Fruit fly (Drosophila melanogaster) whole organism, embryonic: ENCODE measurements around the gene CG3626.
A peak's percentile ranks its signal among the peaks of the same experiment; 100 is the strongest.

Experiments used
- Asciz ChIP-seq: fragments of 200-800 bp; sonication (Bioruptor generic); optimal IDR thresholded peaks from 2 replicates; lab custom pipeline; 2017; ENCODE audit warnings: missing biosample characterization, mild to moderate bottlenecking, missing genetic modification characterization, missing genetic modification reagents
- Atf6 ChIP-seq: fragments of 200-800 bp; sonication (Bioruptor generic); IDR thresholded peaks from 2 replicates; pipeline ENCODE4 v1.3.6; 2022; ENCODE audit warnings: missing biosample characterization, missing genetic modification characterization
- CG10209 ChIP-seq: fragments of 200-800 bp; sonication (Bioruptor generic); optimal IDR thresholded peaks from 3 replicates; lab custom pipeline; 2017; ENCODE audit warnings: missing biosample characterization, mild to moderate bottlenecking, missing genetic modification characterization, missing genetic modification reagents
- CG10321 ChIP-seq: fragments of 200-800 bp; sonication (Bioruptor generic); IDR thresholded peaks from 2 replicates; pipeline ENCODE4 v1.3.6; 2022; ENCODE audit warnings: missing biosample characterization, missing genetic modification characterization
- CG12104 ChIP-seq: fragments of 200-800 bp; sonication (Bioruptor generic); optimal IDR thresholded peaks from 3 replicates; lab custom pipeline; 2016; ENCODE audit warnings: missing biosample characterization, missing genetic modification characterization
- CG12942 ChIP-seq: fragments of 200-800 bp; sonication (Bioruptor generic); optimal IDR thresholded peaks from 3 replicates; lab custom pipeline; 2016; ENCODE audit warnings: missing biosample characterization, missing genetic modification characterization
- CG13624 ChIP-seq: fragments of 200-800 bp; sonication (Bioruptor generic); optimal IDR thresholded peaks from 2 replicates; lab custom pipeline; 2016; ENCODE audit warnings: missing biosample characterization, missing genetic modification characterization
- CG13775 ChIP-seq: fragments of 200-800 bp; sonication (Bioruptor generic); optimal IDR thresholded peaks from 3 replicates; lab custom pipeline; 2017; ENCODE audit warnings: missing biosample characterization, mild to moderate bottlenecking, missing genetic modification characterization
- CG14667 ChIP-seq: fragments of 200-800 bp; sonication (Bioruptor generic); IDR thresholded peaks from 2 replicates; pipeline ENCODE4 v1.3.6; 2022; ENCODE audit warnings: missing biosample characterization, missing genetic modification characterization
- CG3281 ChIP-seq: fragments of 200-800 bp; sonication (Bioruptor generic); optimal IDR thresholded peaks from 3 replicates; lab custom pipeline; 2017; ENCODE audit warnings: missing biosample characterization, mild to moderate bottlenecking, missing genetic modification characterization
- CG3838 ChIP-seq: fragments of 200-800 bp; sonication (Bioruptor generic); optimal IDR thresholded peaks from 3 replicates; lab custom pipeline; 2016; ENCODE audit warnings: missing biosample characterization, missing genetic modification characterization
- CG5245 ChIP-seq: fragments of 200-800 bp; sonication (Bioruptor generic); optimal IDR thresholded peaks from 3 replicates; lab custom pipeline; 2016; ENCODE audit warnings: missing biosample characterization, missing genetic modification characterization
- CG6854 ChIP-seq: fragments of 200-800 bp; sonication (Bioruptor generic); optimal IDR thresholded peaks from 3 replicates; lab custom pipeline; 2017; ENCODE audit warnings: missing biosample characterization, mild to moderate bottlenecking, missing genetic modification characterization
- CG7745 ChIP-seq: fragments of 200-800 bp; sonication (Bioruptor generic); optimal IDR thresholded peaks from 2 replicates; lab custom pipeline; 2018; ENCODE audit warnings: missing biosample characterization, mild to moderate bottlenecking, missing genetic modification characterization, moderate library complexity
- CG8281 ChIP-seq: fragments of 200-800 bp; sonication (Bioruptor generic); optimal IDR thresholded peaks from 2 replicates; lab custom pipeline; 2018; ENCODE audit warnings: missing biosample characterization, mild to moderate bottlenecking, missing genetic modification characterization, moderate library complexity
- CG9932 ChIP-seq: fragments of 200-800 bp; sonication (Bioruptor generic); IDR thresholded peaks from 2 replicates; pipeline ENCODE4 v1.3.6; 2022; ENCODE audit warnings: missing biosample characterization, missing genetic modification characterization
- CTCF ChIP-seq: fragments of 200-800 bp; sonication (Bioruptor generic); optimal IDR thresholded peaks from 2 replicates; lab custom pipeline; 2017; ENCODE audit warnings: missing biosample characterization, mild to moderate bottlenecking, missing genetic modification characterization, moderate library complexity
- Elba2 ChIP-seq: fragments of 200-800 bp; sonication (Bioruptor generic); optimal IDR thresholded peaks from 3 replicates; lab custom pipeline; 2016; ENCODE audit warnings: missing biosample characterization, missing genetic modification characterization
- Ets65A ChIP-seq: fragments of 200-800 bp; sonication (Bioruptor generic); peaks from one replicate; lab custom pipeline; 2016; ENCODE audit warnings: missing biosample characterization, missing genetic modification characterization
- HHEX ChIP-seq: fragments of 200-800 bp; sonication (Bioruptor generic); optimal IDR thresholded peaks from 3 replicates; lab custom pipeline; 2017; ENCODE audit warnings: missing biosample characterization, mild to moderate bottlenecking, missing genetic modification characterization, missing genetic modification reagents
- Hey ChIP-seq: fragments of 200-800 bp; sonication (Bioruptor generic); optimal IDR thresholded peaks from 3 replicates; lab custom pipeline; 2018; ENCODE audit warnings: missing biosample characterization, mild to moderate bottlenecking, missing genetic modification characterization
- MBD-R2 ChIP-seq: fragments of 200-800 bp; sonication (Bioruptor generic); IDR thresholded peaks from 2 replicates; pipeline ENCODE4 v1.3.6; 2022; ENCODE audit warnings: missing biosample characterization, missing genetic modification characterization
- MTF-1 ChIP-seq: fragments of 200-800 bp; sonication (Bioruptor generic); optimal IDR thresholded peaks from 2 replicates; lab custom pipeline; 2018; ENCODE audit warnings: missing biosample characterization, mild to moderate bottlenecking, missing genetic modification characterization, borderline replicate concordance
- Nf-YB ChIP-seq: fragments of 200-800 bp; sonication (Bioruptor generic); optimal IDR thresholded peaks from 3 replicates; lab custom pipeline; 2019; ENCODE audit warnings: missing biosample characterization, mild to moderate bottlenecking, missing genetic modification characterization, moderate library complexity
- Nf-YC ChIP-seq: fragments of 200-800 bp; optimal IDR thresholded peaks from 3 replicates; lab custom pipeline; 2019; ENCODE audit warnings: missing biosample characterization, mild to moderate bottlenecking, missing genetic modification characterization, moderate library complexity
- Sox100B ChIP-seq: fragments of 200-800 bp; sonication (Bioruptor generic); optimal IDR thresholded peaks from 3 replicates; lab custom pipeline; 2018; ENCODE audit warnings: missing biosample characterization, mild to moderate bottlenecking, missing genetic modification characterization
- Sox102F ChIP-seq: fragments of 200-800 bp; sonication (Bioruptor generic); optimal IDR thresholded peaks from 2 replicates; lab custom pipeline; 2018; ENCODE audit warnings: missing biosample characterization, mild to moderate bottlenecking, missing genetic modification characterization, moderate library complexity
- Sry-β ChIP-seq: fragments of 200-800 bp; sonication (Bioruptor generic); optimal IDR thresholded peaks from 2 replicates; lab custom pipeline; 2018; ENCODE audit warnings: missing biosample characterization, mild to moderate bottlenecking, missing genetic modification characterization, moderate library complexity
- Sry-δ ChIP-seq: fragments of 200-800 bp; sonication (Bioruptor generic); optimal IDR thresholded peaks from 2 replicates; lab custom pipeline; 2016; ENCODE audit warnings: missing biosample characterization, missing genetic modification characterization
- Xrp1 ChIP-seq: fragments of 200-800 bp; sonication (Bioruptor generic); IDR thresholded peaks from 2 replicates; pipeline ENCODE4 v1.3.6; 2022; ENCODE audit warnings: missing biosample characterization, missing genetic modification characterization
- YL-1 ChIP-seq: fragments of 200-800 bp; sonication (Bioruptor generic); optimal IDR thresholded peaks from 3 replicates; lab custom pipeline; 2017; ENCODE audit warnings: missing biosample characterization, mild to moderate bottlenecking, missing genetic modification characterization
- ato ChIP-seq: fragments of 200-800 bp; sonication (Bioruptor generic); IDR thresholded peaks from 2 replicates; pipeline ENCODE4 v1.3.6; 2022; ENCODE audit warnings: missing biosample characterization, missing genetic modification characterization; ENCODE audit not compliant: partially characterized antibody
- cato ChIP-seq: fragments of 200-800 bp; sonication (Bioruptor generic); optimal IDR thresholded peaks from 2 replicates; lab custom pipeline; 2016; ENCODE audit warnings: missing biosample characterization, missing genetic modification characterization, borderline replicate concordance
- crol ChIP-seq: fragments of 200-800 bp; sonication (Bioruptor generic); IDR thresholded peaks from 2 replicates; pipeline ENCODE4 v1.3.6; 2022; ENCODE audit warnings: missing biosample characterization, missing genetic modification characterization
- eve ChIP-seq, 2 experiments: fragments of >200 bp; optimal IDR thresholded peaks; 2 replicates each; lab custom pipeline; 2017; ENCODE audit warnings: missing biosample characterization in 2 of 2, missing genetic modification characterization in 2 of 2
- grn ChIP-seq: fragments of 200-800 bp; sonication (Bioruptor generic); optimal IDR thresholded peaks from 3 replicates; lab custom pipeline; 2017; ENCODE audit warnings: missing biosample characterization, missing genetic modification characterization
- hbn ChIP-seq: fragments of 200-800 bp; sonication (Bioruptor generic); IDR thresholded peaks from 2 replicates; pipeline ENCODE4 v1.3.6; 2022; ENCODE audit warnings: missing biosample characterization, missing genetic modification characterization; ENCODE audit not compliant: partially characterized antibody
- luna ChIP-seq: fragments of 200-800 bp; sonication (Bioruptor generic); optimal IDR thresholded peaks from 2 replicates; lab custom pipeline; 2016; ENCODE audit warnings: missing biosample characterization, missing genetic modification characterization
- nerfin-2 ChIP-seq: fragments of 200-800 bp; sonication (Bioruptor generic); IDR thresholded peaks from 2 replicates; pipeline ENCODE4 v1.3.6; 2022; ENCODE audit warnings: missing biosample characterization, missing genetic modification characterization; ENCODE audit not compliant: partially characterized antibody
- pb ChIP-seq: fragments of 200-800 bp; sonication (Bioruptor generic); optimal IDR thresholded peaks from 3 replicates; lab custom pipeline; 2016; ENCODE audit warnings: missing biosample characterization, missing genetic modification characterization
- pros ChIP-seq: fragments of 200-800 bp; sonication (Bioruptor generic); optimal IDR thresholded peaks from 3 replicates; lab custom pipeline; 2019; ENCODE audit warnings: missing biosample characterization, mild to moderate bottlenecking, missing genetic modification characterization, moderate library complexity
- slbo ChIP-seq: fragments of 200-800 bp; sonication (Bioruptor generic); IDR thresholded peaks from 2 replicates; pipeline ENCODE4 v1.3.6; 2022; ENCODE audit warnings: missing biosample characterization, missing genetic modification characterization
- vfl ChIP-seq: fragments of 200-800 bp; sonication (Bioruptor generic); optimal IDR thresholded peaks from 2 replicates; lab custom pipeline; 2016; ENCODE audit warnings: missing biosample characterization, missing genetic modification characterization
- z ChIP-seq: fragments of 200-800 bp; sonication (Bioruptor generic); IDR thresholded peaks from 3 replicates; pipeline ENCODE4 v1.3.6; 2022; ENCODE audit warnings: missing biosample characterization, missing genetic modification characterization

The CG3626 gene

DNA sequence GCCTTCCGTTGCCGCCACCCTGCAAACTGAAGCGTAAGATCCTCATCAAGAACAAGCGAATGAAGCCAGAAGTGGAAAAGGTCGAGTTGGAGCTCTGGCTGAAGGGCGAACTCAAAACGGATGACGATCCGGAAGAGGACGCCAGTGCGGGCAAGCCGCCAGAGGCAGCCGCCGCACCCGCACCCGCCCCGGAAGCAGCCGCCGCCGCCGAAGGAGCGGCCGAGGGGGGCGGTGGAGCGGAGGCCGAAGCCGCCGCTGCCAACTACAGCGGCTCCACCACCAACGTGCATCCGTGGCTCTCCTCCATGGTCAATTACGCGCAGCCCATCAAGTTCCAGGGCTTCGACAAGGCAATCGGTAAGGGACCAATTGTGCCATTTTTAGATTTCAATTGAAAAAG, 7.7 kb upstream of the CG3626 start:
- TF ChIP-seq CG3838 (GFP tag; lab: Kevin White, UChicago) (no peak), z (no peak), CG6854 (GFP tag; lab: Kevin White, UChicago) (no peak)

DNA sequence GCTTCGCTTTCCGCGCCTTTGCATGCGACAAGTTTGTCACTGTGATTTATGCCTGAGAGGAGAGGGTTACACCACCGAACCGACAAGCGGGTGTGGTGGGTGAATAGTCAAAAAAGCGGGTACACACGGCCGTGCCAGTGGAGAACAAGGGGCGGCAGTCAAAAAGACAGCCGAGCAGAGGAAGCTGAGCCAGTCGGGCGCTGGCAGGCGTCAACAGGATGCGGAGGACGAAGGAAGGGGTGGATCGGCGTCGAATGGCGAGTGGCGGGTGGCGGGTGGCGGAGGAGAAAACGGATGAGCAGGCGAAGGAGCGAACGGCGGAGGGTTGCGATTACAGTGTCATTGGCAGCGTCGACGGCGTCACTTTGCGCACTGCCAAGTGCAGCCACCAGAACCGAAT, 9.4 kb downstream of the CG3626 start:
- TF ChIP-seq CG3281 (GFP tag; lab: Kevin White, UChicago) (no peak), CG5245 (GFP tag; lab: Kevin White, UChicago) (no peak), Nf-YB (peak; percentile 62), HHEX (GFP tag; lab: Kevin White, UChicago) (no peak), ato (no peak), CG13775 (GFP tag; lab: Kevin White, UChicago) (no peak), Hey (peak; percentile 76), Atf6 (no peak), crol (peak; percentile 59; the same call in 1 of the 2 replicates), Elba2 (no peak), CG12104 (GFP tag; lab: Kevin White, UChicago) (no peak), grn (GFP tag; lab: Kevin White, UChicago) (no peak), CG9932 (GFP tag; lab: Robert Waterston, UW) (no peak), nerfin-2 (GFP tag; lab: Robert Waterston, UW) (no peak), pros (GFP tag; lab: Kevin White, UChicago) (peak; percentile 13), Nf-YC (tag; lab: Kevin White, UChicago) (peak; percentile 64), CTCF (GFP tag; lab: Kevin White, UChicago) (no peak), vfl (no peak), MTF-1 (GFP tag; lab: Kevin White, UChicago) (no peak), luna (no peak), CG10321 (GFP tag; lab: Robert Waterston, UW) (no peak), CG13624 (GFP tag; lab: Kevin White, UChicago) (no peak), Ets65A (GFP tag; lab: Kevin White, UChicago) (no peak), Xrp1 (GFP tag; lab: Robert Waterston, UW) (no peak)

DNA sequence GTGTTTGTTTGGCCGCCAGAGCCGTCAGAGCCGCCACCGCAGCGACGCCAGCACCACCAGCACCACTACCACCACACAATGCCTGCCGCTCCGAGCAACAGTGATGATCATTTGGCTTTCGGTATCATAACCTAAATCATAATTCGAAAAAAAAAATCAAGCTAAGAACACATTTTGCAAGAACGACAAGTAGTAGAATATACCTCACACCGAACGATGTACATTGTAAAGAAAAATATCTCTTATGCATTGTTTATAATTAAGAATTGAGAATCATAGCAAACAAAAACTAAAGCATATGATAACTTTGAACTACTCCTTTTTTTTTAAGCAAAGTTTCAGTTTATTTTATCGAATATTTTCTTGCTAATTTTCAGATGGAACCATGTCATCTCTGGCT, 14.2 kb downstream of the CG3626 start:
- TF ChIP-seq CG12942 (no peak), CG9932 (GFP tag; lab: Robert Waterston, UW) (no peak), CG10209 (no peak), CG7745 (no peak), Sry-β (GFP tag; lab: Kevin White, UChicago) (peak; percentile 63)

DNA sequence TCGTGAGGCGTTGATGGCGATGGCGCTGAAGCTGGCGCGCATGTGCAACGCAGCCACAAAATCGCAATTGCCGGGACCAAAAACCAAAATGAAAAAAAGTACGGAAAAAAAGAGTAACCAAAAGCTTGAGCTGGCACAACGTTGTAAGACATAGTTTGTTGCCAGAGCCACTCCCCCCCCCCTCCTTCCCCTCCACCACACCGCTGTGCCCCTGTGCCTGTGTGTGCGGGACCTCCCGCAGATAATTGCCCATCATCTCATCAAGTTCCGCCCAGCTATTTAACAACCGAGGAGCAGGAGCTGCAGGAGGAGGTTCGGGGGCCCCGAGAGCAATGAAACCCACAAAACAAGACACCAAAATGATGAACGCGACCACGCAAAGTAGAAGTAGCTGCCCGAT, 14.9 kb downstream of the CG3626 start:
- no peak for TF ChIP-seq CG8281 (tag; lab: Kevin White, UChicago)
- no peak for TF ChIP-seq cato
- no peak for TF ChIP-seq MBD-R2 (GFP tag; lab: Robert Waterston, UW)
- no peak for TF ChIP-seq Sry-δ
- TF ChIP-seq slbo (GFP tag; lab: Robert Waterston, UW): no peak
- TF ChIP-seq pb (GFP tag; lab: Kevin White, UChicago): no peak
- no peak for TF ChIP-seq Sox102F
- no peak for TF ChIP-seq eve (GFP tag; optimal IDR thresholded peaks at IDR 0.05; lab: Kevin White, UChicago)
- TF ChIP-seq CG14667: no peak
- TF ChIP-seq Sox100B: no peak
- no peak for TF ChIP-seq Asciz (GFP tag; lab: Kevin White, UChicago)
- no peak for TF ChIP-seq YL-1 (GFP tag; lab: Kevin White, UChicago)
- no peak for TF ChIP-seq hbn
